Fruit fly (Drosophila melanogaster) whole organism, wandering third instar larva: ENCODE results near the gene Nthl1.
A peak's percentile ranks its signal among the peaks of the same experiment; 100 is the strongest.

Experiments
- Abd-B ChIP-seq: fragments of >200 bp; optimal IDR thresholded peaks from 2 replicates; lab custom pipeline; 2017; ENCODE audit warnings: missing biosample characterization, missing genetic modification characterization
- CG32264 ChIP-seq: fragments of 200-800 bp; sonication (Bioruptor generic); optimal IDR thresholded peaks from 2 replicates; lab custom pipeline; 2016; ENCODE audit warnings: missing biosample characterization, missing genetic modification characterization
- CG9705 ChIP-seq: fragments of 200-800 bp; sonication (Bioruptor generic); optimal IDR thresholded peaks from 2 replicates; lab custom pipeline; 2018; ENCODE audit warnings: missing biosample characterization, mild to moderate bottlenecking, missing genetic modification characterization
- Dif ChIP-seq: fragments of 200-275, 200-300 bp; sonication (Bioruptor generic); optimal IDR thresholded peaks from 2 replicates; lab custom pipeline; 2018; ENCODE audit warnings: missing biosample characterization, missing genetic modification characterization; ENCODE audit not compliant: partially characterized antibody
- GATAd ChIP-seq: sonication (Bioruptor generic); optimal IDR thresholded peaks from 2 replicates; lab custom pipeline; 2016; ENCODE audit warnings: missing biosample characterization, missing genetic modification characterization
- HLH106 ChIP-seq: fragments of 200-800 bp; optimal IDR thresholded peaks from 3 replicates; lab custom pipeline; 2019; ENCODE audit warnings: missing biosample characterization, mild to moderate bottlenecking, missing genetic modification characterization, moderate library complexity
- Hnf4 ChIP-seq: fragments of 200-800 bp; sonication (Bioruptor generic); optimal IDR thresholded peaks from 2 replicates; lab custom pipeline; 2016; ENCODE audit warnings: missing biosample characterization, mild to moderate bottlenecking, missing genetic modification characterization
- Hr78 ChIP-seq: fragments of >200 bp; optimal IDR thresholded peaks from 2 replicates; lab custom pipeline; 2017; ENCODE audit warnings: missing biosample characterization, missing genetic modification characterization
- Hr83 ChIP-seq: fragments of 200-300 bp; sonication (Bioruptor generic); optimal IDR thresholded peaks from 2 replicates; lab custom pipeline; 2016; ENCODE audit warnings: missing biosample characterization, mild to moderate bottlenecking, missing genetic modification characterization, moderate library complexity; ENCODE audit not compliant: poor library complexity, severe bottlenecking
- Jra ChIP-seq: sonication (Bioruptor generic); optimal IDR thresholded peaks from 2 replicates; lab custom pipeline; 2016; ENCODE audit warnings: missing biosample characterization, missing genetic modification characterization
- Mio ChIP-seq: sonication (Bioruptor generic); optimal IDR thresholded peaks from 2 replicates; lab custom pipeline; 2016; ENCODE audit warnings: missing biosample characterization, missing genetic modification characterization
- Myc ChIP-seq: fragments of >200 bp; optimal IDR thresholded peaks from 2 replicates; lab custom pipeline; 2017
- N ChIP-seq: fragments of >200 bp; optimal IDR thresholded peaks from 2 replicates; lab custom pipeline; 2018; ENCODE audit warnings: missing biosample characterization, missing external identifiers, missing genetic modification characterization
- Rel ChIP-seq, 2 experiments: fragments of 200-800 bp; sonication (Bioruptor generic) in 1 of 2; optimal IDR thresholded peaks; 2 replicates in 1 of 2; 3 replicates in 1 of 2; lab custom pipeline; 2016 to 2019; ENCODE audit warnings: mild to moderate bottlenecking in 2 of 2, missing biosample characterization in 2 of 2, missing genetic modification characterization in 2 of 2, moderate library complexity in 1 of 2
- Sp1 ChIP-seq: fragments of 200-800 bp; sonication (Bioruptor generic); optimal IDR thresholded peaks from 3 replicates; lab custom pipeline; 2019; ENCODE audit warnings: missing biosample characterization, mild to moderate bottlenecking, missing genetic modification characterization, moderate library complexity
- br ChIP-seq: fragments of 200-800 bp; sonication (Bioruptor generic); optimal IDR thresholded peaks from 2 replicates; lab custom pipeline; 2016; ENCODE audit warnings: missing biosample characterization, missing genetic modification characterization
- brk ChIP-seq: fragments of 200-800 bp; sonication (Bioruptor generic); optimal IDR thresholded peaks from 2 replicates; lab custom pipeline; 2016; ENCODE audit warnings: missing biosample characterization, mild to moderate bottlenecking, missing genetic modification characterization
- dl ChIP-seq, 2 experiments: fragments of 175-275, 200-275 bp in 1 of 2; fragments of 200-275 bp in 1 of 2; sonication (Bioruptor generic); optimal IDR thresholded peaks; lab custom pipeline; 2018; ENCODE audit warnings: mild to moderate bottlenecking in 2 of 2, missing biosample characterization in 2 of 2, missing genetic modification characterization in 2 of 2, moderate library complexity in 2 of 2; ENCODE audit not compliant: partially characterized antibody in 2 of 2, insufficient read depth in 1 of 2
- dmrt93B ChIP-seq: fragments of 200-800 bp; sonication (Bioruptor generic); optimal IDR thresholded peaks from 2 replicates; lab custom pipeline; 2018; ENCODE audit warnings: missing biosample characterization, mild to moderate bottlenecking, missing genetic modification characterization
- dsf ChIP-seq: sonication (Bioruptor generic); optimal IDR thresholded peaks from 2 replicates; lab custom pipeline; 2016; ENCODE audit warnings: missing biosample characterization, missing genetic modification characterization, borderline replicate concordance
- ey ChIP-seq: fragments of 200-800 bp; sonication (Bioruptor generic); optimal IDR thresholded peaks from 2 replicates; lab custom pipeline; 2016; ENCODE audit warnings: missing biosample characterization, missing genetic modification characterization
- foxo ChIP-seq, 2 experiments: fragments of 200-800 bp; sonication (Bioruptor generic); optimal IDR thresholded peaks; 2 replicates in 1 of 2; 3 replicates in 1 of 2; lab custom pipeline; 2016 to 2017; ENCODE audit warnings: missing biosample characterization in 2 of 2, missing genetic modification characterization in 2 of 2
- fru ChIP-seq: fragments of 200-800 bp; sonication (Bioruptor generic); optimal IDR thresholded peaks from 3 replicates; lab custom pipeline; 2016; ENCODE audit warnings: missing biosample characterization, mild to moderate bottlenecking, missing genetic modification characterization
- h ChIP-seq: fragments of 200-800 bp; sonication (Bioruptor generic); optimal IDR thresholded peaks from 3 replicates; lab custom pipeline; 2016; ENCODE audit warnings: missing biosample characterization, mild to moderate bottlenecking, missing genetic modification characterization
- jim ChIP-seq: fragments of 175-275, 200-325 bp; sonication (Bioruptor generic); optimal IDR thresholded peaks from 2 replicates; lab custom pipeline; 2016; ENCODE audit warnings: missing biosample characterization, mild to moderate bottlenecking, missing genetic modification characterization
- psq ChIP-seq: fragments of 200-800 bp; sonication (Bioruptor generic); optimal IDR thresholded peaks from 3 replicates; lab custom pipeline; 2017; ENCODE audit warnings: missing biosample characterization, mild to moderate bottlenecking, missing genetic modification characterization, moderate library complexity
- rgr ChIP-seq: fragments of 200-800 bp; sonication (Bioruptor generic); optimal IDR thresholded peaks from 3 replicates; lab custom pipeline; 2016; ENCODE audit warnings: missing biosample characterization, mild to moderate bottlenecking, missing genetic modification characterization
- tai ChIP-seq: sonication (Bioruptor generic); optimal IDR thresholded peaks from 2 replicates; lab custom pipeline; 2016; ENCODE audit warnings: missing biosample characterization, missing genetic modification characterization
- usp ChIP-seq: fragments of >200 bp; optimal IDR thresholded peaks from 2 replicates; lab custom pipeline; 2017; ENCODE audit warnings: missing biosample characterization, missing genetic modification characterization
- woc ChIP-seq: sonication (Bioruptor generic); optimal IDR thresholded peaks from 2 replicates; lab custom pipeline; 2016; ENCODE audit warnings: missing biosample characterization, mild to moderate bottlenecking, missing genetic modification characterization

Gene Nthl1

DNA sequence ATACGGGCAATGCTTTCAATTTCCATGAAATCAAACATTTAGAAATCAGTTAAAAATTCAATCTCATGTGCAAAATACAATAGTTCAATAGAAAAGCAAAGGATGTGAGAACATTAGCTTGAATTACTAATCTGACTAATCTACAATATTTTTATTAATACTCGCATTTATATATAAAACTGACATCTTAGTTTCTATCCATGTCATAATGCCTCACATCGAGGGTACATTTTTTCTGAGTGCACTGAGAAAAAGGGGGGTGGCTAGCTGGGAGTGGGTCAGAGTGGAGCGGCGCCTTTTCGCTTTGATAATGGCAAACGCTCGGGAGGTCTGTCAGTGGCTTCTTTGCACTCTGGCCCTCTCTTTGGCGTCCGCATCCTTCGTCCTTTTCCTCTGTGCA is 23.7 kb upstream of the Nthl1 start:
- TF ChIP-seq h (GFP tag; lab: Kevin White, UChicago) (no peak), Rel (GFP tag; optimal IDR thresholded peaks at IDR 0.05; lab: Kevin White, UChicago) (no peak), Rel (tag; optimal IDR thresholded peaks at IDR 0.05; lab: Kevin White, UChicago) (no peak), Jra (GFP tag; lab: Kevin White, UChicago) (no peak), ey (GFP tag; lab: Kevin White, UChicago) (no peak), Hnf4 (GFP tag; lab: Kevin White, UChicago) (no peak), Dif (GFP tag; lab: Kevin White, UChicago) (no peak), GATAd (GFP tag; lab: Kevin White, UChicago) (no peak), Hr78 (GFP tag; lab: Kevin White, UChicago) (no peak), CG9705 (GFP tag; lab: Kevin White, UChicago) (no peak), Myc (lab: Kevin White, UChicago) (no peak), Hr83 (GFP tag; lab: Kevin White, UChicago) (no peak), CG32264 (GFP tag; lab: Kevin White, UChicago) (no peak), Abd-B (GFP tag; lab: Kevin White, UChicago) (no peak), dl (GFP tag; optimal IDR thresholded peaks at IDR 0.05; lab: Kevin White, UChicago; ENCODE audit: insufficient read depth in 1 of 2, partially characterized antibody in 2 of 2) (no peak), N (GFP tag; lab: Kevin White, UChicago) (no peak), rgr (no peak), br (no peak), tai (GFP tag; lab: Kevin White, UChicago) (no peak), jim (GFP tag; lab: Kevin White, UChicago) (no peak), Mio (no peak)

dm6 chr2L:20950421-20951108 is 22.9 kb upstream of the Nthl1 start:
- TF ChIP-seq foxo (GFP tag; optimal IDR thresholded peaks at IDR 0.05; lab: Kevin White, UChicago) = peak in 1 of 2 experiments; percentile 4
- no peak for TF ChIP-seq Abd-B (GFP tag; lab: Kevin White, UChicago)

dm6 chr2L:20948625-20949024 is 21.0 kb upstream of the Nthl1 start:
- TF ChIP-seq foxo (GFP tag; optimal IDR thresholded peaks at IDR 0.05; lab: Kevin White, UChicago) = no peak
- TF ChIP-seq dmrt93B (GFP tag; lab: Kevin White, UChicago) = no peak
- TF ChIP-seq GATAd (GFP tag; lab: Kevin White, UChicago) = no peak
- TF ChIP-seq Sp1 (GFP tag; lab: Kevin White, UChicago) = no peak
- TF ChIP-seq CG32264 (GFP tag; lab: Kevin White, UChicago) = no peak
- no peak for TF ChIP-seq CG9705 (GFP tag; lab: Kevin White, UChicago)
- TF ChIP-seq Hr78 (GFP tag; lab: Kevin White, UChicago) = no peak
- TF ChIP-seq dsf = no peak
- TF ChIP-seq Myc (lab: Kevin White, UChicago) = no peak
- no peak for TF ChIP-seq Hnf4 (GFP tag; lab: Kevin White, UChicago)
- no peak for TF ChIP-seq ey (GFP tag; lab: Kevin White, UChicago)
- no peak for TF ChIP-seq Jra (GFP tag; lab: Kevin White, UChicago)
- no peak for TF ChIP-seq brk (GFP tag; lab: Kevin White, UChicago)
- no peak for TF ChIP-seq usp (GFP tag; lab: Kevin White, UChicago)
- no peak for TF ChIP-seq HLH106

DNA sequence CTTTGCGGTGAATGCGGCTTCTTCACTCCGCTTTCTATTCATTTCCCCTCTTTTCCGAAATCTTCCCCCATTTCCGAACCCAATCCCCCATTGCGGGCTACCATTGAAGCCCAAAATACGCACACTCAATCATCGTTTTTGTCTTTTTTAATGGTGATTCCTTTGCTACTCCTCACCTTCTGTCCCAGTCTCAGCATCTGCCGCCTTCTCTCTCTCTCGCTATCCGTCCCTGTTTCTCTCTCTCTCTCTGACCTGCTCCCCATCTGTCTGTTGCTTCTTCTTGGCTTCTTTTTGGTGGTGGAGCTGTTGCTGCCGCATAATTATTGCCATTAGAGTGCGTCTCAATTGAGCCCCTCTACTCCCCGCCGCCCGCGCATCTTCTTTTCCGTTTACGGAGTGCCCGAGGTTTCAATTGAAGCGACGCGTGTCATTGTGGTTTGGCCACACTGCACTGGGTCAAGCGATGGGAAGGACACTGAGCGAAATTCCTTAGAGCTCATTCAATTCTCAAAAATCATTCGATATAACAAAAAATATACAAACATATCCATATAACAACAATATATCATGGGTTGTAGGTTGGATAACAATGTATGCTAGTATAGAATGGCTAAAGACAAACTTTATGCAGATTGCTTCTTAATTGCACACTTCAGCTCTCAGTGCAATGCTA is 17.4 kb upstream of the Nthl1 start:
- TF ChIP-seq woc (GFP tag; lab: Kevin White, UChicago) (no peak), psq (GFP tag; lab: Kevin White, UChicago) (peak; percentile 14), Rel (GFP tag; optimal IDR thresholded peaks at IDR 0.05; lab: Kevin White, UChicago) (no peak), Rel (tag; optimal IDR thresholded peaks at IDR 0.05; lab: Kevin White, UChicago) (no peak), h (GFP tag; lab: Kevin White, UChicago) (peak; percentile 47), fru (peak; percentile 55), dl (GFP tag; optimal IDR thresholded peaks at IDR 0.05; lab: Kevin White, UChicago; ENCODE audit: insufficient read depth in 1 of 2, partially characterized antibody in 2 of 2) (no peak), rgr (peak; percentile 10), HLH106 (peak; percentile 13), dsf (no peak), dmrt93B (GFP tag; lab: Kevin White, UChicago) (peak; percentile 9), ey (GFP tag; lab: Kevin White, UChicago) (peak; percentile 29), foxo (GFP tag; optimal IDR thresholded peaks at IDR 0.05; lab: Kevin White, UChicago) (peak in 1 of 2 experiments; percentile 10)
